Worm (Caenorhabditis elegans) whole organism, early embryonic: ENCODE measurements around the gene C04E6.4.

ENCODE experiments used
- B0310.2 ChIP-seq: sonication (generic microtip); optimal IDR thresholded peaks from 2 replicates; lab custom pipeline; 2016; ENCODE audit warnings: mild to moderate bottlenecking, missing genetic modification characterization, missing compliant biosample characterization
- aly-1 ChIP-seq: sonication (generic microtip); optimal IDR thresholded peaks from 2 replicates; lab custom pipeline; 2016; ENCODE audit warnings: missing genetic modification characterization, missing compliant biosample characterization
- ama-1 ChIP-seq: fragments of 150-350 bp; optimal IDR thresholded peaks from 2 replicates; lab custom pipeline; 2014
- ceh-36 ChIP-seq: sonication (generic microtip); optimal IDR thresholded peaks from 2 replicates; lab custom pipeline; 2016; ENCODE audit warnings: missing genetic modification characterization, inconsistent platforms, missing compliant biosample characterization
- ets-7 ChIP-seq: sonication (generic microtip); optimal IDR thresholded peaks from 2 replicates; lab custom pipeline; 2016; ENCODE audit warnings: missing genotype, missing genetic modification characterization, missing compliant biosample characterization
- flt-1 ChIP-seq: fragments of 200-800 bp; sonication (Bioruptor generic); IDR thresholded peaks from 2 replicates; pipeline ENCODE4 v1.3.6; 2022; ENCODE audit warnings: missing genetic modification characterization, missing compliant biosample characterization
- hnd-1 ChIP-seq: sonication (generic microtip); optimal IDR thresholded peaks from 2 replicates; lab custom pipeline; 2016; ENCODE audit warnings: missing genetic modification characterization, missing compliant biosample characterization
- pes-1 ChIP-seq: fragments of 200-800 bp; sonication (Bioruptor generic); IDR thresholded peaks from 2 replicates; pipeline ENCODE4 v1.3.6; 2022; ENCODE audit warnings: missing genetic modification reagents, missing genetic modification characterization, missing compliant biosample characterization
- scrt-1 ChIP-seq: fragments of 200-800 bp; sonication (Bioruptor generic); IDR thresholded peaks from 2 replicates; pipeline ENCODE4 v1.3.6; 2022; ENCODE audit warnings: missing genetic modification characterization, missing compliant biosample characterization
- tbx-11 ChIP-seq: fragments of 200-800 bp; sonication (Bioruptor generic); IDR thresholded peaks from 2 replicates; pipeline ENCODE4 v1.3.6; 2022; ENCODE audit warnings: missing genetic modification characterization, missing compliant biosample characterization
- tra-4 ChIP-seq: sonication (generic microtip); optimal IDR thresholded peaks from 2 replicates; lab custom pipeline; 2017; ENCODE audit warnings: missing genetic modification characterization, missing compliant biosample characterization

DNA sequence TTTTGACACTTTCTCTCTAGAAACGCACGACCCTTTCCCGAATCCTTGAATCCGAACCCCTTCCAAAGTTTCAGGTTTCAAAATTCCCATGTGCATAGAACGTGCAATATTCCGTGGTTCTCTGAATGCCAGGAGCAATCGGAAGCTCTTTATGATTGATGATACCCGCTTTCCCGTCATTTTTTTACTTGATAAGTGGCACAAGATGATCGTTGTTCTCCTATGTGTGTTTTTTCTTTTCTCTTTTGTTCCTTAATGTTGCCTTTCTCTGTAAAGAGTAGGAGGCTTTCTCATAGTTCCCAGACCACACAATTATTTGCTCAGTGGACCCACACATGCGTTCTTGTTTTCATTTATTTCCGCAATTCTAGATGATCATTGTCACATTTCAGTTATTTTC lies 18.4 kb upstream of the C04E6.4 start:
- TF ChIP-seq ceh-36 (no peak), hnd-1 (no peak), tbx-11 (GFP tag; lab: Robert Waterston, UW) (no peak), scrt-1 (no peak), ets-7 (tag; lab: Kevin White, UChicago) (no peak), ama-1 (lab: Kevin White, UChicago) (no peak), tra-4 (tag; lab: Kevin White, UChicago) (no peak), pes-1 (GFP tag; lab: Robert Waterston, UW) (no peak), flt-1 (no peak), B0310.2 (tag; lab: Kevin White, UChicago) (no peak), aly-1 (no peak)
